Fruit fly (Drosophila melanogaster) whole organism, embryonic: ENCODE data around the gene CG8814.

Experiments used
- Blimp-1 ChIP-seq: fragments of 200-800 bp; sonication (Bioruptor generic); optimal IDR thresholded peaks from 3 replicates; lab custom pipeline; 2018; ENCODE audit warnings: missing biosample characterization, missing genetic modification characterization, mild to moderate bottlenecking, moderate library complexity, missing genetic modification reagents
- CG10209 ChIP-seq: fragments of 200-800 bp; sonication (Bioruptor generic); optimal IDR thresholded peaks from 3 replicates; lab custom pipeline; 2017; ENCODE audit warnings: missing biosample characterization, mild to moderate bottlenecking, missing genetic modification characterization, missing genetic modification reagents
- CG10979 ChIP-seq: fragments of 200-800 bp; sonication (Bioruptor generic); optimal IDR thresholded peaks from 2 replicates; lab custom pipeline; 2018; ENCODE audit warnings: missing biosample characterization, mild to moderate bottlenecking, missing genetic modification characterization, moderate library complexity
- CG11398 ChIP-seq: fragments of 200-800 bp; sonication (Bioruptor generic); optimal IDR thresholded peaks from 2 replicates; lab custom pipeline; 2016; ENCODE audit warnings: missing biosample characterization, missing genetic modification characterization
- CG11456 ChIP-seq: fragments of 200-800 bp; sonication (Bioruptor generic); IDR thresholded peaks from 3 replicates; pipeline ENCODE4 v1.3.6; 2022; ENCODE audit warnings: missing biosample characterization, missing genetic modification characterization
- CG12299 ChIP-seq: fragments of 200-800 bp; sonication (Bioruptor generic); optimal IDR thresholded peaks from 2 replicates; lab custom pipeline; 2018; ENCODE audit warnings: missing biosample characterization, mild to moderate bottlenecking, missing genetic modification characterization
- CG12769 ChIP-seq: fragments of 200-800 bp; sonication (Bioruptor generic); optimal IDR thresholded peaks from 2 replicates; lab custom pipeline; 2019; ENCODE audit warnings: missing biosample characterization, mild to moderate bottlenecking, missing genetic modification characterization, moderate library complexity
- CG13296 ChIP-seq: fragments of 200-800 bp; sonication (Bioruptor generic); optimal IDR thresholded peaks from 3 replicates; lab custom pipeline; 2018; ENCODE audit warnings: missing biosample characterization, mild to moderate bottlenecking, missing genetic modification characterization
- CG15479 ChIP-seq: fragments of 200-800 bp; sonication (Bioruptor generic); optimal IDR thresholded peaks from 3 replicates; lab custom pipeline; 2019; ENCODE audit warnings: missing biosample characterization, mild to moderate bottlenecking, missing genetic modification characterization, moderate library complexity
- CG15514 ChIP-seq: fragments of 200-800 bp; sonication (Bioruptor generic); optimal IDR thresholded peaks from 3 replicates; lab custom pipeline; 2017; ENCODE audit warnings: missing biosample characterization, missing genetic modification characterization, mild to moderate bottlenecking, moderate library complexity, missing genetic modification reagents
- CG17186 ChIP-seq: fragments of 200-800 bp; sonication (Bioruptor generic); optimal IDR thresholded peaks from 3 replicates; lab custom pipeline; 2017; ENCODE audit warnings: missing biosample characterization, missing genetic modification reagents, missing genetic modification characterization
- CG17361 ChIP-seq: fragments of 200-800 bp; sonication (Bioruptor generic); IDR thresholded peaks from 3 replicates; pipeline ENCODE4 v1.3.6; 2022; ENCODE audit warnings: missing biosample characterization, missing genetic modification characterization
- CG18476 ChIP-seq: fragments of 200-800 bp; sonication (Bioruptor generic); optimal IDR thresholded peaks from 2 replicates; lab custom pipeline; 2016; ENCODE audit warnings: missing biosample characterization, mild to moderate bottlenecking, missing genetic modification characterization
- CG2712 ChIP-seq: fragments of 200-800 bp; optimal IDR thresholded peaks from 3 replicates; lab custom pipeline; 2019; ENCODE audit warnings: missing biosample characterization, mild to moderate bottlenecking, missing genetic modification characterization, moderate library complexity
- CG30431 ChIP-seq: fragments of 200-800 bp; sonication (Bioruptor generic); optimal IDR thresholded peaks from 2 replicates; lab custom pipeline; 2017; ENCODE audit warnings: missing biosample characterization, missing genetic modification characterization
- CG34422 ChIP-seq: fragments of 200-800 bp; sonication (Bioruptor generic); IDR thresholded peaks from 3 replicates; pipeline ENCODE4 v1.3.6; 2022; ENCODE audit warnings: missing biosample characterization, missing genetic modification characterization
- CG3726 ChIP-seq: fragments of 200-800 bp; sonication (Bioruptor generic); IDR thresholded peaks from 3 replicates; pipeline ENCODE4, ENCODE4 v1.3.6; 2022; ENCODE audit warnings: missing biosample characterization, missing genetic modification characterization
- CG4730 ChIP-seq: fragments of 200-800 bp; sonication (Bioruptor generic); IDR thresholded peaks from 2 replicates; pipeline ENCODE4 v1.3.6; 2022; ENCODE audit warnings: missing biosample characterization, missing genetic modification characterization
- CG6683 ChIP-seq: fragments of 200-800 bp; sonication (Bioruptor generic); optimal IDR thresholded peaks from 2 replicates; lab custom pipeline; 2017; ENCODE audit warnings: missing biosample characterization, mild to moderate bottlenecking, missing genetic modification characterization, missing genetic modification reagents
- CG7271 ChIP-seq: fragments of 200-800 bp; sonication (Bioruptor generic); optimal IDR thresholded peaks from 2 replicates; lab custom pipeline; 2018; ENCODE audit warnings: missing biosample characterization, mild to moderate bottlenecking, missing genetic modification characterization, moderate library complexity
- CG8765 ChIP-seq: fragments of 200-800 bp; sonication (Bioruptor generic); IDR thresholded peaks from 2 replicates; pipeline ENCODE4 v1.3.6; 2022; ENCODE audit warnings: missing biosample characterization, missing genetic modification characterization
- Elba2 ChIP-seq: fragments of 200-800 bp; sonication (Bioruptor generic); optimal IDR thresholded peaks from 3 replicates; lab custom pipeline; 2016; ENCODE audit warnings: missing biosample characterization, missing genetic modification characterization
- Hr51 ChIP-seq, 2 experiments: fragments of 200-800 bp; sonication (Bioruptor generic); optimal IDR thresholded peaks; 2 replicates in 1 of 2; 3 replicates in 1 of 2; lab custom pipeline; 2016 to 2018; ENCODE audit warnings: missing biosample characterization in 2 of 2, missing genetic modification characterization in 2 of 2, mild to moderate bottlenecking in 1 of 2, moderate library complexity in 1 of 2
- Mes4 ChIP-seq: fragments of 200-800 bp; sonication (Bioruptor generic); optimal IDR thresholded peaks from 2 replicates; lab custom pipeline; 2016; ENCODE audit warnings: missing biosample characterization, missing genetic modification characterization
- Myb ChIP-seq: fragments of 200-800 bp; sonication (Bioruptor generic); optimal IDR thresholded peaks from 2 replicates; lab custom pipeline; 2016; ENCODE audit warnings: missing biosample characterization, missing genetic modification characterization
- Nf-YB ChIP-seq: fragments of 200-800 bp; sonication (Bioruptor generic); optimal IDR thresholded peaks from 3 replicates; lab custom pipeline; 2019; ENCODE audit warnings: missing biosample characterization, mild to moderate bottlenecking, missing genetic modification characterization, moderate library complexity
- Opbp ChIP-seq: fragments of 200-800 bp; sonication (Bioruptor generic); IDR thresholded peaks from 3 replicates; pipeline ENCODE4 v1.3.6; 2022; ENCODE audit warnings: missing biosample characterization, missing genetic modification characterization; ENCODE audit not compliant: partially characterized antibody
- Ravus ChIP-seq: fragments of 200-800 bp; sonication (Bioruptor generic); IDR thresholded peaks from 2 replicates; pipeline ENCODE4 v1.3.6; 2022; ENCODE audit warnings: missing biosample characterization, missing genetic modification characterization
- Usf ChIP-seq: fragments of 200-800 bp; sonication (Bioruptor generic); optimal IDR thresholded peaks from 2 replicates; lab custom pipeline; 2017; ENCODE audit warnings: missing genotype, missing biosample characterization, missing genetic modification characterization
- al ChIP-seq: fragments of 200-800 bp; sonication (Bioruptor generic); IDR thresholded peaks from 2 replicates; pipeline ENCODE4 v1.3.6; 2022; ENCODE audit warnings: missing biosample characterization, missing genetic modification characterization
- ci ChIP-seq: fragments of 200-800 bp; sonication (Bioruptor generic); IDR thresholded peaks from 3 replicates; pipeline ENCODE4 v1.3.6; 2022; ENCODE audit warnings: missing biosample characterization, missing genetic modification characterization
- croc ChIP-seq: fragments of 200-800 bp; sonication (Bioruptor generic); conservative IDR thresholded peaks from 3 replicates; pipeline ENCODE4 v1.3.6; 2022; ENCODE audit warnings: missing biosample characterization, missing genetic modification characterization
- dm ChIP-seq: fragments of 200-800 bp; sonication (Bioruptor generic); optimal IDR thresholded peaks from 3 replicates; lab custom pipeline; 2016; ENCODE audit warnings: missing biosample characterization, missing genetic modification characterization
- ems ChIP-seq: fragments of 200-800 bp; sonication (Bioruptor generic); optimal IDR thresholded peaks from 3 replicates; lab custom pipeline; 2016; ENCODE audit warnings: missing biosample characterization, missing genetic modification characterization
- gcm2 ChIP-seq: fragments of 200-800 bp; sonication (Bioruptor generic); optimal IDR thresholded peaks from 2 replicates; lab custom pipeline; 2016; ENCODE audit warnings: missing biosample characterization, missing genetic modification characterization
- gem ChIP-seq: fragments of 200-800 bp; sonication (Bioruptor generic); optimal IDR thresholded peaks from 2 replicates; lab custom pipeline; 2019; ENCODE audit warnings: missing biosample characterization, mild to moderate bottlenecking, missing genetic modification characterization, moderate library complexity
- hb ChIP-seq: fragments of 200-800 bp; sonication (Bioruptor generic); IDR thresholded peaks from 3 replicates; pipeline ENCODE4 v1.3.6; 2022; ENCODE audit warnings: missing biosample characterization, missing genetic modification characterization; ENCODE audit not compliant: partially characterized antibody
- lola ChIP-seq, 3 experiments: fragments of >200 bp in 2 of 3; fragments of 200-800 bp in 1 of 3; sonication (Bioruptor generic) in 1 of 3; optimal IDR thresholded peaks; 2 replicates each; lab custom pipeline; 2017 to 2019; ENCODE audit warnings: missing biosample characterization in 3 of 3, missing genetic modification characterization in 3 of 3, mild to moderate bottlenecking in 1 of 3, moderate library complexity in 1 of 3
- luna ChIP-seq: fragments of 200-800 bp; sonication (Bioruptor generic); optimal IDR thresholded peaks from 2 replicates; lab custom pipeline; 2016; ENCODE audit warnings: missing biosample characterization, missing genetic modification characterization
- org-1 ChIP-seq: fragments of 200-800 bp; sonication (Bioruptor generic); optimal IDR thresholded peaks from 2 replicates; lab custom pipeline; 2017; ENCODE audit warnings: missing biosample characterization, missing genetic modification characterization
- pita ChIP-seq: fragments of 200-800 bp; sonication (Bioruptor generic); optimal IDR thresholded peaks from 2 replicates; lab custom pipeline; 2017; ENCODE audit warnings: missing biosample characterization, mild to moderate bottlenecking, missing genetic modification characterization
- prd ChIP-seq, 3 experiments: fragments of >200 bp in 2 of 3; fragments of 200-800 bp in 1 of 3; sonication (Bioruptor generic) in 1 of 3; optimal IDR thresholded peaks in 2 of 3; IDR thresholded peaks in 1 of 3; 2 replicates in 2 of 3; 3 replicates in 1 of 3; pipeline versions ENCODE4 v1.3.6 to Lab custom; 2017 to 2022; ENCODE audit warnings: missing biosample characterization in 1 of 3, missing genetic modification characterization in 1 of 3
- repo ChIP-seq: fragments of 200-800 bp; sonication (Bioruptor generic); optimal IDR thresholded peaks from 2 replicates; lab custom pipeline; 2016; ENCODE audit warnings: missing biosample characterization, missing genetic modification characterization
- tll ChIP-seq, 2 experiments: fragments of 200-800 bp in 1 of 2; fragments of >200 bp in 1 of 2; sonication (Bioruptor generic) in 1 of 2; optimal IDR thresholded peaks; 2 replicates each; lab custom pipeline; 2017 to 2019; ENCODE audit warnings: missing biosample characterization in 2 of 2, missing genetic modification characterization in 2 of 2, mild to moderate bottlenecking in 1 of 2, moderate library complexity in 1 of 2
- toy ChIP-seq: fragments of 200-800 bp; sonication (Bioruptor generic); IDR thresholded peaks from 2 replicates; pipeline ENCODE4 v1.3.6; 2022; ENCODE audit warnings: missing biosample characterization, missing genetic modification characterization
- yki ChIP-seq: fragments of >200 bp; optimal IDR thresholded peaks from 3 replicates; lab custom pipeline; 2018
- zen2 ChIP-seq: fragments of 200-800 bp; sonication (Bioruptor generic); IDR thresholded peaks from 3 replicates; pipeline ENCODE4 v1.3.6; 2022; ENCODE audit warnings: missing biosample characterization, missing genetic modification characterization; ENCODE audit not compliant: partially characterized antibody
- zfh1 ChIP-seq: fragments of 200-800 bp; sonication (Bioruptor generic); IDR thresholded peaks from 3 replicates; pipeline ENCODE4 v1.3.6; 2022; ENCODE audit warnings: missing biosample characterization, missing genetic modification characterization

Gene CG8814

dm6 chr2L:2874542-2875194 lies at the start of gene CG8814:
CG8814 (plus strand) TSS chr2L:2874890.
- TF ChIP-seq dm (no peak), ems (GFP tag; lab: Kevin White, UChicago) (no peak), CG15514 (GFP tag; lab: Kevin White, UChicago) (peak; percentile 68), luna (peak; percentile 8), CG10979 (tag; lab: Kevin White, UChicago) (peak; percentile 46), Blimp-1 (GFP tag; lab: Kevin White, UChicago) (peak; percentile 27), CG17361 (GFP tag; lab: Robert Waterston, UW) (peak; percentile 89), CG34422 (GFP tag; lab: Robert Waterston, UW) (peak; percentile 10), CG30431 (GFP tag; lab: Kevin White, UChicago) (no peak), org-1 (GFP tag; lab: Kevin White, UChicago) (no peak), CG12769 (no peak), CG3726 (GFP tag; lab: Robert Waterston, UW) (no peak), Hr51 (GFP tag; optimal IDR thresholded peaks at IDR 0.05; lab: Kevin White, UChicago) (peak; percentile 66), lola (GFP tag; optimal IDR thresholded peaks at IDR 0.05; lab: Kevin White, UChicago) (peak in 1 of 3 experiments; percentile 74), CG6683 (GFP tag; lab: Kevin White, UChicago) (no peak), zfh1 (peak; percentile 64), CG11456 (GFP tag; lab: Robert Waterston, UW) (peak; percentile 68; the same call in 2 of the 3 replicates), Nf-YB (GFP tag; lab: Kevin White, UChicago) (peak; percentile 30), zen2 (GFP tag; lab: Robert Waterston, UW) (no peak), yki (lab: Kevin White, UChicago) (no peak), pita (GFP tag; lab: Kevin White, UChicago) (no peak), Ravus (GFP tag; lab: Robert Waterston, UW) (no peak), CG13296 (no peak), CG12299 (no peak), CG4730 (GFP tag; lab: Robert Waterston, UW) (peak; percentile 50), Usf (GFP tag; lab: Kevin White, UChicago) (peak; percentile 28), CG18476 (GFP tag; lab: Kevin White, UChicago) (peak; percentile 58), Elba2 (GFP tag; lab: Kevin White, UChicago) (no peak), ci (peak; percentile 54; the same call in 2 of the 3 replicates), Opbp (GFP tag; lab: Robert Waterston, UW) (peak; percentile 69), al (GFP tag; lab: Robert Waterston, UW) (peak; percentile 78), prd (optimal IDR thresholded peaks at IDR 0.05; lab: Kevin White, UChicago) (no peak), prd (GFP tag; IDR thresholded peaks at IDR 0.05; lab: Robert Waterston, UW) (peak; percentile 83), hb (GFP tag; lab: Robert Waterston, UW) (peak; percentile 81), CG11398 (GFP tag; lab: Kevin White, UChicago) (no peak), gcm2 (GFP tag; lab: Kevin White, UChicago) (no peak), CG17186 (GFP tag; lab: Kevin White, UChicago) (peak; percentile 80), CG7271 (tag; lab: Kevin White, UChicago) (no peak), toy (GFP tag; lab: Robert Waterston, UW) (no peak), tll (GFP tag; optimal IDR thresholded peaks at IDR 0.05; lab: Kevin White, UChicago) (peak; percentile 96 to 98), CG2712 (tag; lab: Kevin White, UChicago) (peak; percentile 75), repo (GFP tag; lab: Kevin White, UChicago) (no peak), CG10209 (GFP tag; lab: Kevin White, UChicago) (peak; percentile 58), gem (tag; lab: Kevin White, UChicago) (peak; percentile 81), Mes4 (GFP tag; lab: Kevin White, UChicago) (no peak), CG15479 (no peak), Myb (GFP tag; lab: Kevin White, UChicago) (no peak), CG8765 (GFP tag; lab: Robert Waterston, UW) (peak; percentile 46; the same call in 1 of the 2 replicates), croc (GFP tag; lab: Robert Waterston, UW) (peak; percentile 51; the same call in 2 of the 3 replicates)
